Worm (Caenorhabditis elegans) whole organism, L2 larva: ENCODE results near the gene F57A10.4.

Experiments used
- ama-1 ChIP-seq: fragments of 150-350 bp; optimal IDR thresholded peaks from 2 replicates; lab custom pipeline; 2018; ENCODE audit warnings: inconsistent platforms
- mdl-1 ChIP-seq, 2 experiments: fragments of 150-350 bp in 1 of 2; sonication (generic microtip) in 1 of 2; optimal IDR thresholded peaks; 2 replicates each; lab custom pipeline; 2017; ENCODE audit warnings: missing biosample characterization in 2 of 2, missing genetic modification characterization in 2 of 2
- nhr-25 ChIP-seq: fragments of 150-350 bp; sonication (generic microtip); optimal IDR thresholded peaks from 3 replicates; lab custom pipeline; 2014; ENCODE audit warnings: missing biosample characterization, missing genetic modification characterization
- unc-55 ChIP-seq: fragments of 150-350 bp; sonication (generic microtip); optimal IDR thresholded peaks from 3 replicates; lab custom pipeline; 2014; ENCODE audit warnings: missing biosample characterization, missing genetic modification reagents, missing genetic modification characterization
- ztf-11 ChIP-seq: sonication (generic microtip); optimal IDR thresholded peaks from 2 replicates; lab custom pipeline; 2017; ENCODE audit warnings: missing biosample characterization, missing genetic modification characterization

DNA sequence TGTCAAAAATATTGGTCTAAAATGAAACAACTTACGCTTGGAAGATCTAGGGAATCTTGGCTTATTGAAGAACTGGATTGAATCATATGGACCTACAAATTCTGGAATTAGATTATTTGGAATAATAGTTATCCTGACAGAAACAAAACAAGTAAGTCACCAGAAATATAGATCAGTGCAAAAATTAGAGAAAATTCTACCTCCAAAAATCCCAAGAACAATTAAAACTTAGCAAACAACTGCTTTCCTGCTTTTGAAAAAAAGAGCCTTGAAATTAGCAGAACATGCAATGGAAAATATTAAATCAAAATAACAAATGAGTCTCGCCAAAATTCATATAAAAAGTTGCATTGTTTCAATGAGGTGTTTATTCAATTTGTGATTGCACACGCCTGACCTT, 3.9 kb downstream of the F57A10.4 start, which contains the start of gene nhr-60:
- TF ChIP-seq ztf-11 (tag; lab: Kevin White, UChicago) (no peak), ama-1 (no peak), mdl-1 (tag; optimal IDR thresholded peaks at IDR 0.05; lab: Kevin White, UChicago) (no peak), unc-55 (GFP tag; lab: Kevin White, UChicago) (no peak), nhr-25 (tag; lab: Kevin White, UChicago) (no peak)
